Fruit fly (Drosophila melanogaster) whole organism, embryonic: ENCODE measurements around the gene Kaz-m1.

Experiments
- Atf-2 ChIP-seq: fragments of 200-800 bp; sonication (Bioruptor generic); optimal IDR thresholded peaks from 2 replicates; lab custom pipeline; 2016; ENCODE audit warnings: missing biosample characterization, missing genetic modification characterization
- CG11456 ChIP-seq: fragments of 200-800 bp; sonication (Bioruptor generic); IDR thresholded peaks from 3 replicates; pipeline ENCODE4 v1.3.6; 2022; ENCODE audit warnings: missing biosample characterization, missing genetic modification characterization
- CG1233 ChIP-seq: fragments of 200-800 bp; sonication (Bioruptor generic); optimal IDR thresholded peaks from 4 replicates; lab custom pipeline; 2018; ENCODE audit warnings: missing biosample characterization, mild to moderate bottlenecking, missing genetic modification characterization
- CG13296 ChIP-seq: fragments of 200-800 bp; sonication (Bioruptor generic); optimal IDR thresholded peaks from 3 replicates; lab custom pipeline; 2018; ENCODE audit warnings: missing biosample characterization, mild to moderate bottlenecking, missing genetic modification characterization
- CG14860 ChIP-seq: fragments of 200-800 bp; sonication (Bioruptor generic); IDR thresholded peaks from 3 replicates; pipeline ENCODE4 v1.3.6; 2022; ENCODE audit warnings: missing biosample characterization, missing genetic modification characterization; ENCODE audit not compliant: partially characterized antibody
- CG16813 ChIP-seq: fragments of 200-800 bp; sonication (Bioruptor generic); IDR thresholded peaks from 3 replicates; pipeline ENCODE4 v1.3.6; 2022; ENCODE audit warnings: missing biosample characterization, missing genetic modification characterization; ENCODE audit not compliant: partially characterized antibody
- CG18011 ChIP-seq: fragments of 200-800 bp; sonication (Bioruptor generic); optimal IDR thresholded peaks from 2 replicates; lab custom pipeline; 2017; ENCODE audit warnings: missing biosample characterization, missing genetic modification characterization, mild to moderate bottlenecking, moderate library complexity, missing genotype
- CG3163 ChIP-seq: fragments of 200-800 bp; sonication (Bioruptor generic); optimal IDR thresholded peaks from 3 replicates; lab custom pipeline; 2016; ENCODE audit warnings: missing biosample characterization, missing genetic modification characterization
- CG34376 ChIP-seq: fragments of 200-800 bp; sonication (Bioruptor generic); optimal IDR thresholded peaks from 2 replicates; lab custom pipeline; 2018; ENCODE audit warnings: missing biosample characterization, mild to moderate bottlenecking, missing genetic modification characterization
- CG4282 ChIP-seq: fragments of 200-800 bp; sonication (Bioruptor generic); optimal IDR thresholded peaks from 2 replicates; lab custom pipeline; 2016; ENCODE audit warnings: missing biosample characterization, missing genetic modification characterization
- CG4360 ChIP-seq: fragments of 200-800 bp; sonication (Bioruptor generic); IDR thresholded peaks from 2 replicates; pipeline ENCODE4 v1.3.6; 2022; ENCODE audit warnings: missing biosample characterization, missing genetic modification characterization
- CG4424 ChIP-seq: fragments of 200-800 bp; sonication (Bioruptor generic); optimal IDR thresholded peaks from 3 replicates; lab custom pipeline; 2016; ENCODE audit warnings: missing biosample characterization, missing genetic modification characterization
- CG4854 ChIP-seq: fragments of 200-800 bp; sonication (Bioruptor generic); optimal IDR thresholded peaks from 2 replicates; lab custom pipeline; 2016; ENCODE audit warnings: missing biosample characterization, missing genetic modification characterization, inconsistent platforms
- CG7556 ChIP-seq: fragments of 200-800 bp; sonication (Bioruptor generic); optimal IDR thresholded peaks from 2 replicates; lab custom pipeline; 2017; ENCODE audit warnings: missing biosample characterization, mild to moderate bottlenecking, missing genetic modification characterization
- CG8089 ChIP-seq: fragments of 200-800 bp; sonication (Bioruptor generic); optimal IDR thresholded peaks from 3 replicates; lab custom pipeline; 2016; ENCODE audit warnings: missing biosample characterization, missing genetic modification characterization
- CG9215 ChIP-seq: fragments of 200-800 bp; sonication (Bioruptor generic); IDR thresholded peaks from 2 replicates; pipeline ENCODE4 v1.3.6; 2022; ENCODE audit warnings: missing biosample characterization, missing genetic modification characterization
- CG9876 ChIP-seq: fragments of 200-800 bp; sonication (Bioruptor generic); optimal IDR thresholded peaks from 2 replicates; lab custom pipeline; 2016; ENCODE audit warnings: missing biosample characterization, missing genetic modification characterization
- Doc3 ChIP-seq: fragments of 200-800 bp; sonication (Bioruptor generic); IDR thresholded peaks from 3 replicates; pipeline ENCODE4 v1.3.6; 2022; ENCODE audit warnings: missing biosample characterization, missing genetic modification characterization; ENCODE audit not compliant: partially characterized antibody
- Eip74EF ChIP-seq, 2 experiments: fragments of 200-800 bp in 1 of 2; fragments of >200 bp in 1 of 2; sonication (Bioruptor generic) in 1 of 2; optimal IDR thresholded peaks; 2 replicates each; lab custom pipeline; 2017 to 2019; ENCODE audit warnings: missing biosample characterization in 2 of 2, missing genetic modification characterization in 2 of 2, mild to moderate bottlenecking in 1 of 2, moderate library complexity in 1 of 2
- Fer1 ChIP-seq: fragments of 200-800 bp; sonication (Bioruptor generic); optimal IDR thresholded peaks from 2 replicates; lab custom pipeline; 2017; ENCODE audit warnings: missing biosample characterization, mild to moderate bottlenecking, missing genetic modification characterization
- Hr39 ChIP-seq: fragments of >200 bp; optimal IDR thresholded peaks from 2 replicates; lab custom pipeline; 2017
- Hr51 ChIP-seq, 2 experiments: fragments of 200-800 bp; sonication (Bioruptor generic); optimal IDR thresholded peaks; 2 replicates in 1 of 2; 3 replicates in 1 of 2; lab custom pipeline; 2016 to 2018; ENCODE audit warnings: missing biosample characterization in 2 of 2, missing genetic modification characterization in 2 of 2, mild to moderate bottlenecking in 1 of 2, moderate library complexity in 1 of 2
- Nf-YC ChIP-seq: fragments of 200-800 bp; optimal IDR thresholded peaks from 3 replicates; lab custom pipeline; 2019; ENCODE audit warnings: missing biosample characterization, mild to moderate bottlenecking, missing genetic modification characterization, moderate library complexity
- Oli ChIP-seq: fragments of 200-800 bp; sonication (Bioruptor generic); optimal IDR thresholded peaks from 2 replicates; lab custom pipeline; 2018; ENCODE audit warnings: missing biosample characterization, mild to moderate bottlenecking, missing genetic modification characterization, moderate library complexity
- Pdp1 ChIP-seq, 2 experiments: fragments of 200-800 bp; sonication (Bioruptor generic); optimal IDR thresholded peaks; 3 replicates each; lab custom pipeline; 2016; ENCODE audit warnings: missing biosample characterization in 2 of 2, missing genetic modification characterization in 2 of 2, mild to moderate bottlenecking in 1 of 2, moderate library complexity in 1 of 2
- Scr ChIP-seq: fragments of 200-800 bp; sonication (Bioruptor generic); IDR thresholded peaks from 2 replicates; pipeline ENCODE4 v1.3.6; 2022; ENCODE audit warnings: missing biosample characterization, missing genetic modification characterization; ENCODE audit not compliant: partially characterized antibody
- Taf1 ChIP-seq: fragments of 200-800 bp; sonication (Bioruptor generic); IDR thresholded peaks from 2 replicates; pipeline ENCODE4 v1.3.6; 2022; ENCODE audit warnings: missing biosample characterization, missing genetic modification characterization
- Vsx1 ChIP-seq: fragments of 200-800 bp; sonication (Bioruptor generic); optimal IDR thresholded peaks from 2 replicates; lab custom pipeline; 2017; ENCODE audit warnings: missing biosample characterization, mild to moderate bottlenecking, missing genetic modification characterization, missing genetic modification reagents
- ab ChIP-seq: fragments of 200-800 bp; sonication (Bioruptor generic); optimal IDR thresholded peaks from 2 replicates; lab custom pipeline; 2016; ENCODE audit warnings: missing biosample characterization, missing genetic modification characterization
- al ChIP-seq: fragments of 200-800 bp; sonication (Bioruptor generic); IDR thresholded peaks from 2 replicates; pipeline ENCODE4 v1.3.6; 2022; ENCODE audit warnings: missing biosample characterization, missing genetic modification characterization
- az2 ChIP-seq: fragments of 200-800 bp; sonication (Bioruptor generic); optimal IDR thresholded peaks from 3 replicates; lab custom pipeline; 2016; ENCODE audit warnings: missing biosample characterization, missing genetic modification characterization
- croc ChIP-seq: fragments of 200-800 bp; sonication (Bioruptor generic); conservative IDR thresholded peaks from 3 replicates; pipeline ENCODE4 v1.3.6; 2022; ENCODE audit warnings: missing biosample characterization, missing genetic modification characterization
- crp ChIP-seq, 2 experiments: fragments of 200-800 bp; sonication (Bioruptor generic); optimal IDR thresholded peaks; 2 replicates in 1 of 2; 3 replicates in 1 of 2; lab custom pipeline; 2017; ENCODE audit warnings: missing biosample characterization in 2 of 2, missing genetic modification characterization in 2 of 2, mild to moderate bottlenecking in 1 of 2, moderate library complexity in 1 of 2
- dan ChIP-seq: fragments of 200-800 bp; sonication (Bioruptor generic); IDR thresholded peaks from 2 replicates; pipeline ENCODE4 v1.3.6; 2022; ENCODE audit warnings: missing biosample characterization, missing genetic modification characterization
- dati ChIP-seq: fragments of 200-800 bp; sonication (Bioruptor generic); IDR thresholded peaks from 2 replicates; pipeline ENCODE4 v1.3.6; 2022; ENCODE audit warnings: missing biosample characterization, missing genetic modification characterization
- ems ChIP-seq: fragments of 200-800 bp; sonication (Bioruptor generic); optimal IDR thresholded peaks from 3 replicates; lab custom pipeline; 2016; ENCODE audit warnings: missing biosample characterization, missing genetic modification characterization
- gro ChIP-seq: fragments of 200-800 bp; sonication (Bioruptor generic); optimal IDR thresholded peaks from 2 replicates; lab custom pipeline; 2016; ENCODE audit warnings: missing biosample characterization, missing genetic modification characterization
- hth ChIP-seq: fragments of >200 bp; optimal IDR thresholded peaks from 2 replicates; lab custom pipeline; 2017; ENCODE audit warnings: inconsistent platforms
- jing ChIP-seq: fragments of 200-800 bp; sonication (Bioruptor generic); optimal IDR thresholded peaks from 2 replicates; lab custom pipeline; 2018; ENCODE audit warnings: missing biosample characterization, mild to moderate bottlenecking, missing genetic modification characterization
- ken ChIP-seq: fragments of 200-800 bp; sonication (Bioruptor generic); IDR thresholded peaks from 3 replicates; pipeline ENCODE4 v1.3.6; 2022; ENCODE audit warnings: missing biosample characterization, missing genetic modification characterization
- knrl ChIP-seq: fragments of 200-800 bp; sonication (Bioruptor generic); IDR thresholded peaks from 3 replicates; pipeline ENCODE4 v1.3.6; 2022; ENCODE audit warnings: missing biosample characterization, missing genetic modification characterization; ENCODE audit not compliant: partially characterized antibody
- org-1 ChIP-seq: fragments of 200-800 bp; sonication (Bioruptor generic); optimal IDR thresholded peaks from 2 replicates; lab custom pipeline; 2017; ENCODE audit warnings: missing biosample characterization, missing genetic modification characterization
- rib ChIP-seq: fragments of 200-800 bp; sonication (Bioruptor generic); IDR thresholded peaks from 2 replicates; pipeline ENCODE4 v1.3.6; 2022; ENCODE audit warnings: missing biosample characterization, missing genetic modification characterization
- run ChIP-seq: fragments of 200-800 bp; sonication (Bioruptor generic); optimal IDR thresholded peaks from 3 replicates; lab custom pipeline; 2018; ENCODE audit warnings: missing biosample characterization, mild to moderate bottlenecking, missing genetic modification characterization
- salm ChIP-seq: fragments of 200-800 bp; sonication (Bioruptor generic); optimal IDR thresholded peaks from 2 replicates; lab custom pipeline; 2018; ENCODE audit warnings: missing biosample characterization, mild to moderate bottlenecking, missing genetic modification characterization
- sd ChIP-seq: fragments of 200-800 bp; sonication (Bioruptor generic); optimal IDR thresholded peaks from 3 replicates; lab custom pipeline; 2018; ENCODE audit warnings: missing biosample characterization, mild to moderate bottlenecking, missing genetic modification characterization, moderate library complexity
- slou ChIP-seq: fragments of 200-800 bp; sonication (Bioruptor generic); optimal IDR thresholded peaks from 3 replicates; lab custom pipeline; 2016; ENCODE audit warnings: missing biosample characterization, missing genetic modification characterization
- tin ChIP-seq: fragments of 200-800 bp; sonication (Bioruptor generic); optimal IDR thresholded peaks from 3 replicates; lab custom pipeline; 2016; ENCODE audit warnings: missing biosample characterization, missing genetic modification characterization
- trh ChIP-seq: fragments of 200-800 bp; sonication (Bioruptor generic); optimal IDR thresholded peaks from 2 replicates; lab custom pipeline; 2016; ENCODE audit warnings: missing biosample characterization, missing genetic modification characterization
- vvl ChIP-seq: fragments of 200-800 bp; sonication (Bioruptor generic); IDR thresholded peaks from 2 replicates; pipeline ENCODE4 v1.3.6; 2022; ENCODE audit warnings: missing biosample characterization, missing genetic modification characterization
- wdn ChIP-seq: fragments of 200-800 bp; sonication (Bioruptor generic); IDR thresholded peaks from 2 replicates; pipeline ENCODE4 v1.3.6; 2022; ENCODE audit warnings: missing biosample characterization, missing genetic modification characterization

Gene Kaz-m1

DNA sequence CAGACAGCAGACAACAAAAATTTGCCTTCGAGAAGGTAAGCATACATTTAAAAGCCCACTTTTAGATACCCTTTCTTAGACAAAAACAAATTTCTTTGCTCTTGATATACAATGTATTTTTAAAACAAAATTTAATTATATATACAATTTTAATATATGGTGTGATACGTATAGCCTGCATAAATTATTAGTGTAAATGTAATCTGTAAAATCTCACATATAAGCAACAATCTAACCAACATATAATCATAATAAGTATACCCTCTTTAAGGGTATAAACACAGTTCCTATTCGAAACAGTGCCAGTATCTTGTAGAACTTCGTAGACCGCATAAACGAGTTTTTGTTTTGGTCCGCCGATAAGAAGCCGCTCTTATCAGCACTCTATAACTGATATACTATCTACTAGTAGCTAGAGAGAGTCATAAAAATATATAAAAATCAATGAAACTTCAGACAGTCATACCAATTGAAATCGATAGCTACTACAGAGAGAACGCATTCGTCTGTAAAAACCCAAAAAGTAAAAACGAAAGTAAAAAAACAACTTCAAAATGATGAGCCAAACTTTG, at the start of gene Kaz-m1 (continued):
- TF ChIP-seq ab (no peak), CG4424 (peak; percentile 42), knrl (GFP tag; lab: Robert Waterston, UW) (no peak), CG8089 (GFP tag; lab: Kevin White, UChicago) (no peak), dan (GFP tag; lab: Robert Waterston, UW) (no peak), Nf-YC (tag; lab: Kevin White, UChicago) (peak; percentile 32), CG11456 (GFP tag; lab: Robert Waterston, UW) (no peak), jing (GFP tag; lab: Kevin White, UChicago) (no peak), CG4282 (GFP tag; lab: Kevin White, UChicago) (no peak), CG4854 (GFP tag; lab: Kevin White, UChicago) (no peak), Scr (GFP tag; lab: Robert Waterston, UW) (no peak), CG14860 (GFP tag; lab: Robert Waterston, UW) (no peak), ems (GFP tag; lab: Kevin White, UChicago) (no peak), vvl (GFP tag; lab: Robert Waterston, UW) (peak; percentile 53; the same call in 1 of the 2 replicates), ken (GFP tag; lab: Robert Waterston, UW) (no peak), CG1233 (GFP tag; lab: Kevin White, UChicago) (peak; percentile 16), CG13296 (GFP tag; lab: Kevin White, UChicago) (peak; percentile 12), crp (GFP tag; optimal IDR thresholded peaks at IDR 0.05; lab: Kevin White, UChicago) (no peak), sd (tag; lab: Kevin White, UChicago) (no peak), croc (no peak), Hr51 (GFP tag; optimal IDR thresholded peaks at IDR 0.05; lab: Kevin White, UChicago) (peak in 1 of 2 experiments; percentile 66), az2 (peak; percentile 19), salm (tag; lab: Kevin White, UChicago) (peak; percentile 9), CG7556 (GFP tag; lab: Kevin White, UChicago) (peak; percentile 53), CG18011 (GFP tag; lab: Kevin White, UChicago) (no peak), gro (GFP tag; lab: Kevin White, UChicago) (no peak), CG9876 (no peak), tin (GFP tag; lab: Kevin White, UChicago) (no peak), run (tag; lab: Kevin White, UChicago) (no peak), rib (GFP tag; lab: Robert Waterston, UW) (no peak), Doc3 (GFP tag; lab: Robert Waterston, UW) (no peak), CG3163 (GFP tag; lab: Kevin White, UChicago) (no peak), Oli (peak; percentile 65), slou (GFP tag; lab: Kevin White, UChicago) (no peak), wdn (no peak), CG9215 (GFP tag; lab: Robert Waterston, UW) (no peak), al (GFP tag; lab: Robert Waterston, UW) (peak; percentile 32; the same call in 1 of the 2 replicates), CG34376 (GFP tag; lab: Kevin White, UChicago) (no peak), Vsx1 (no peak), Fer1 (peak; percentile 29), trh (GFP tag; lab: Kevin White, UChicago) (no peak), CG4360 (GFP tag; lab: Robert Waterston, UW) (no peak), Pdp1 (GFP tag; optimal IDR thresholded peaks at IDR 0.05; lab: Kevin White, UChicago) (no peak), Taf1 (0 out of 2 replicates have a peak, but pooled peaks have one; percentile 6), Atf-2 (GFP tag; lab: Kevin White, UChicago) (no peak), dati (GFP tag; lab: Robert Waterston, UW) (no peak), hth (lab: Kevin White, UChicago) (no peak), org-1 (peak; percentile 11), Hr39 (lab: Kevin White, UChicago) (no peak), Eip74EF (GFP tag; optimal IDR thresholded peaks at IDR 0.05; lab: Kevin White, UChicago) (peak in 1 of 2 experiments; percentile 42), CG16813 (GFP tag; lab: Robert Waterston, UW) (no peak)
